Worm (Caenorhabditis elegans) whole organism, L4/young adult: ENCODE data around the gene vab-9.

ENCODE experiments used
- W03F9.2 ChIP-seq: fragments of 150-350 bp; optimal IDR thresholded peaks from 2 replicates; lab custom pipeline; 2014; ENCODE audit warnings: missing biosample characterization, missing genetic modification characterization
- dao-5 ChIP-seq: sonication (generic microtip); optimal IDR thresholded peaks from 2 replicates; lab custom pipeline; 2016; ENCODE audit warnings: missing genotype, missing genetic modification characterization, moderate library complexity, missing compliant biosample characterization
- him-1 ChIP-seq: sonication (generic microtip); optimal IDR thresholded peaks from 2 replicates; lab custom pipeline; 2016; ENCODE audit warnings: missing genotype, missing genetic modification reagents, missing genetic modification characterization, missing compliant biosample characterization

The vab-9 gene

DNA sequence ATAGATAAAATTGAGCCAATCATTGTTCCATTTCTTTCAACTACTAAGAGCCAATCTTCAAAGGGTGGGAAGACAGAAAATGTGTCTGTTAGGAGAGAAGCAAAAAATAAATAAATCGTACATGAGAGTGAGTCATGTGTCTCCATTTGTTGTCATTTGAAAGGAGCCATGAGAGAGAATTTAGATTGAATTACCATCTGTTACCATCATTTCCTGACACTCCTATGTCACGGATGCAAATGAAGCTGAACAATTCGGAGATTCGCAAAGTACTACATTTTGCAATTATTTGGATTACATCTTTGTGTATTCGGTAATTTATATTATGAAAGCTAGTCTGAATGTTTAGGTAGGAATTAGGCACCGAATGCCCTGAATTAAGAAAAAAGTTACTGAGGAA is 49.1 kb downstream of the vab-9 start:
- TF ChIP-seq W03F9.2 (no peak), him-1 (tag; lab: Kevin White, UChicago) (no peak), dao-5 (tag; lab: Kevin White, UChicago) (no peak)

- TF ChIP-seq him-1 (tag; lab: Kevin White, UChicago) (no peak), dao-5 (tag; lab: Kevin White, UChicago) (no peak), W03F9.2 (no peak)
These were observed 49.8 kb downstream of the vab-9 start for ce11 chrII:8587660-8588230.
